Worm (Caenorhabditis elegans) whole organism, midembryonic: Measurements from ENCODE around the gene eri-12.

Source experiments
- T22C8.4 ChIP-seq: fragments of 200-800 bp; sonication (Bioruptor generic); IDR thresholded peaks from 2 replicates; pipeline ENCODE4 v1.3.6; 2022; ENCODE audit warnings: missing genetic modification characterization, missing compliant biosample characterization
- cog-1 ChIP-seq: sonication (generic microtip); optimal IDR thresholded peaks from 2 replicates; lab custom pipeline; 2016; ENCODE audit warnings: missing genetic modification characterization, missing compliant biosample characterization
- flt-1 ChIP-seq: fragments of 200-800 bp; sonication (Bioruptor generic); IDR thresholded peaks from 2 replicates; pipeline ENCODE4 v1.3.6; 2022; ENCODE audit warnings: missing genetic modification characterization, missing compliant biosample characterization
- med-1 ChIP-seq: sonication (generic microtip); optimal IDR thresholded peaks from 2 replicates; lab custom pipeline; 2017; ENCODE audit warnings: missing genetic modification characterization, mild to moderate bottlenecking, missing compliant biosample characterization, antibody characterized with exemption, missing genetic modification reagents; ENCODE audit not compliant: insufficient read depth
- ref-1 ChIP-seq: fragments of 200-800 bp; sonication (Bioruptor generic); conservative IDR thresholded peaks from 2 replicates; pipeline ENCODE4 v1.3.6; 2022; ENCODE audit warnings: missing genetic modification reagents, missing genetic modification characterization, missing compliant biosample characterization
- tab-1 ChIP-seq: fragments of 200-800 bp; sonication (Bioruptor generic); IDR thresholded peaks from 2 replicates; pipeline ENCODE4 v1.3.6; 2022; ENCODE audit warnings: missing genetic modification characterization, missing compliant biosample characterization
- ztf-23 ChIP-seq: fragments of 200-800 bp; sonication (Bioruptor generic); IDR thresholded peaks from 2 replicates; pipeline ENCODE4 v1.3.6; 2022; ENCODE audit warnings: missing genetic modification reagents, missing genetic modification characterization, missing compliant biosample characterization
- ztf-29 ChIP-seq: fragments of 200-800 bp; sonication (Bioruptor generic); IDR thresholded peaks from 2 replicates; pipeline ENCODE4 v1.3.6; 2022; ENCODE audit warnings: missing genetic modification reagents, missing genetic modification characterization, missing compliant biosample characterization

DNA sequence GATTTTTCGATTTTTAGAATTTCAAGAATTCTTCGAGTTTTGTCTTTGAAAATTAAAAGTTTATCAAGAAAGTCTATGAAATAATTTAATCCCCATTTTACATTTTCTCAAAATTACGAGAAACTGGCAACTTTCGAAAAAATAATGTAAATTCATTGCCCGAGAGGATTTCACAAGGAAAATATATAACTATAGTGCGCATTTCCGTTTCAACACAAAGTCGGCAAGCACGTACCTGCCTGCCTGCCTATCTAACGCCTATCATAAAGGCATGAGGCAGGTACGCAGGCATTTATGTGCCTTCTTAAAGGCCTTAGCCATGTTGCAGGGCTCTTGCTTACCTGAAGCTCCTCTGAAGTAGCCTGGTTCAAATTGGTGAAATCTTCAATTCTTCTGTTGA lies 56.2 kb downstream of the eri-12 start:
- no peak for TF ChIP-seq ref-1 (GFP tag; lab: Robert Waterston, UW)
- no peak for TF ChIP-seq cog-1 (tag; lab: Kevin White, UChicago)
- TF ChIP-seq med-1, result no peak
- TF ChIP-seq ztf-23 (GFP tag; lab: Robert Waterston, UW), result no peak
- TF ChIP-seq flt-1 (GFP tag; lab: Robert Waterston, UW), result no peak
- TF ChIP-seq ztf-29, result no peak
- no peak for TF ChIP-seq T22C8.4 (GFP tag; lab: Robert Waterston, UW)
- TF ChIP-seq tab-1, result no peak
